Fruit fly (Drosophila melanogaster): Measurements from ENCODE around the gene CG13775.

- TF ChIP-seq kay (GFP tag; ENCODE audit: borderline replicate concordance) (no peak), Clk (GFP tag; optimal IDR thresholded peaks at IDR 0.05) (no peak), cnc (optimal IDR thresholded peaks at IDR 0.05) (no peak), Hr96 (GFP tag; optimal IDR thresholded peaks at IDR 0.05) (no peak), bab1 (GFP tag; optimal IDR thresholded peaks at IDR 0.05) (no peak), Crg-1 (GFP tag; optimal IDR thresholded peaks at IDR 0.05) (no peak), cic (GFP tag; optimal IDR thresholded peaks at IDR 0.05) (no peak), CG1620 (GFP tag; optimal IDR thresholded peaks at IDR 0.05) (no peak), pad (GFP tag; optimal IDR thresholded peaks at IDR 0.05) (no peak), tj (GFP tag; optimal IDR thresholded peaks at IDR 0.05) (no peak), CG14711 (tag; optimal IDR thresholded peaks at IDR 0.05) (no peak), CG12768 (GFP tag; optimal IDR thresholded peaks at IDR 0.05) (no peak), CG7101 (tag; optimal IDR thresholded peaks at IDR 0.05) (no peak), CG7045 (GFP tag; optimal IDR thresholded peaks at IDR 0.05) (no peak)
Measured at dm6 chr2L:6919850-6920660, 36.7 kb downstream of the CG13775 start, which contains the start of gene x16.
